Worm (Caenorhabditis elegans) whole organism, mixed stage, embryonic: ENCODE data around the gene srxa-18.

Source experiments
- lin-32 ChIP-seq: fragments of 200-800 bp; sonication (Bioruptor generic); optimal IDR thresholded peaks from 2 replicates; lab custom pipeline; 2018; ENCODE audit warnings: mild to moderate bottlenecking, missing genetic modification characterization, missing compliant biosample characterization
- mab-5 ChIP-seq: fragments of 150-350 bp; optimal IDR thresholded peaks from 2 replicates; lab custom pipeline; 2014; ENCODE audit warnings: missing biosample characterization, missing genetic modification characterization
- mep-1 ChIP-seq: fragments of 150-350 bp; optimal IDR thresholded peaks from 2 replicates; lab custom pipeline; 2017; ENCODE audit warnings: missing biosample characterization, missing genetic modification reagents, missing genetic modification characterization, inconsistent platforms
- sem-2 ChIP-seq: fragments of 200-800 bp; sonication (Bioruptor generic); optimal IDR thresholded peaks from 2 replicates; lab custom pipeline; 2018; ENCODE audit warnings: mild to moderate bottlenecking, missing genetic modification characterization, missing compliant biosample characterization

DNA sequence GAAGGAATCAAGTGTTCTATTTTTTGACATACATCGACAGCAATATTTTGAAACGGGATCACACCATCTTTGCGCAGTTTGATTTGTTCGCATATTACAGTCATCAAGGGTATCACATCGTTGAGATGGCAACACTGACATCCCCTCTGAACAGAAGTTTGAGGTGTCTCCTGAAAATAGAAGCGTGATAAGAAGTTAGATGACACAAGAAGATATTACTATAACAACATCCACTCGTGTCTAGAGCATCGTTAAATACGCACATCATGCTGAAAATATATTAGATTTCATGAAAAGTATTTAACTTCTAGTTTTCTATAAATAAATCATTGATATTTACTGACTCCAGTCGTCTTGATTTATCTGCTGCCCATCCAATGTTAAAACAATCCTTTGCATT is 48.1 kb downstream of the srxa-18 start:
- TF ChIP-seq mep-1 (tag; lab: Kevin White, UChicago) (no peak), mab-5 (tag; lab: Kevin White, UChicago) (no peak), lin-32 (GFP tag; lab: Kevin White, UChicago) (no peak), sem-2 (GFP tag; lab: Kevin White, UChicago) (no peak)
